Worm (Caenorhabditis elegans) whole organism, early embryonic: ENCODE data around the gene sup-12.
A peak's percentile ranks its signal among the peaks of the same experiment; 100 is the strongest.

ENCODE experiments used
- B0310.2 ChIP-seq: sonication (generic microtip); optimal IDR thresholded peaks from 2 replicates; lab custom pipeline; 2016; ENCODE audit warnings: mild to moderate bottlenecking, missing genetic modification characterization, missing compliant biosample characterization
- F13C5.2 ChIP-seq: sonication (generic microtip); optimal IDR thresholded peaks from 2 replicates; lab custom pipeline; 2017; ENCODE audit warnings: mild to moderate bottlenecking, missing genetic modification characterization, inconsistent platforms, missing compliant biosample characterization
- aly-1 ChIP-seq: sonication (generic microtip); optimal IDR thresholded peaks from 2 replicates; lab custom pipeline; 2016; ENCODE audit warnings: missing genetic modification characterization, missing compliant biosample characterization
- ama-1 ChIP-seq: fragments of 150-350 bp; optimal IDR thresholded peaks from 2 replicates; lab custom pipeline; 2014
- ceh-13 ChIP-seq: fragments of 200-800 bp; sonication (Bioruptor generic); optimal IDR thresholded peaks from 2 replicates; lab custom pipeline; 2018; ENCODE audit warnings: mild to moderate bottlenecking, missing genetic modification characterization, missing compliant biosample characterization
- ceh-36 ChIP-seq: sonication (generic microtip); optimal IDR thresholded peaks from 2 replicates; lab custom pipeline; 2016; ENCODE audit warnings: missing genetic modification characterization, inconsistent platforms, missing compliant biosample characterization
- ets-7 ChIP-seq: sonication (generic microtip); optimal IDR thresholded peaks from 2 replicates; lab custom pipeline; 2016; ENCODE audit warnings: missing genotype, missing genetic modification characterization, missing compliant biosample characterization
- flt-1 ChIP-seq: fragments of 200-800 bp; sonication (Bioruptor generic); IDR thresholded peaks from 2 replicates; pipeline ENCODE4 v1.3.6; 2022; ENCODE audit warnings: missing genetic modification characterization, missing compliant biosample characterization
- hmbx-1 ChIP-seq: sonication (generic microtip); optimal IDR thresholded peaks from 2 replicates; lab custom pipeline; 2016; ENCODE audit warnings: mild to moderate bottlenecking, missing genetic modification characterization, missing compliant biosample characterization
- hmg-4 ChIP-seq: fragments of 200-800 bp; sonication (Bioruptor generic); optimal IDR thresholded peaks from 2 replicates; lab custom pipeline; 2018; ENCODE audit warnings: mild to moderate bottlenecking, missing genetic modification characterization, missing compliant biosample characterization
- hnd-1 ChIP-seq: sonication (generic microtip); optimal IDR thresholded peaks from 2 replicates; lab custom pipeline; 2016; ENCODE audit warnings: missing genetic modification characterization, missing compliant biosample characterization
- pes-1 ChIP-seq: fragments of 200-800 bp; sonication (Bioruptor generic); IDR thresholded peaks from 2 replicates; pipeline ENCODE4 v1.3.6; 2022; ENCODE audit warnings: missing genetic modification reagents, missing genetic modification characterization, missing compliant biosample characterization
- scrt-1 ChIP-seq: fragments of 200-800 bp; sonication (Bioruptor generic); IDR thresholded peaks from 2 replicates; pipeline ENCODE4 v1.3.6; 2022; ENCODE audit warnings: missing genetic modification characterization, missing compliant biosample characterization
- sea-1 ChIP-seq: fragments of 200-800 bp; sonication (Bioruptor generic); conservative IDR thresholded peaks from 2 replicates; pipeline ENCODE4 v1.3.6; 2022; ENCODE audit warnings: missing genetic modification characterization, missing compliant biosample characterization
- tbx-11 ChIP-seq: fragments of 200-800 bp; sonication (Bioruptor generic); IDR thresholded peaks from 2 replicates; pipeline ENCODE4 v1.3.6; 2022; ENCODE audit warnings: missing genetic modification characterization, missing compliant biosample characterization
- tbx-37 ChIP-seq: fragments of 200-800 bp; sonication (Bioruptor generic); conservative IDR thresholded peaks from 2 replicates; pipeline ENCODE4 v1.3.6; 2022; ENCODE audit warnings: missing genetic modification reagents, missing genetic modification characterization, missing compliant biosample characterization
- tra-4 ChIP-seq: sonication (generic microtip); optimal IDR thresholded peaks from 2 replicates; lab custom pipeline; 2017; ENCODE audit warnings: missing genetic modification characterization, missing compliant biosample characterization

The sup-12 gene

ce11 chrX:3900715-3901114 is 3.7 kb upstream of the sup-12 start:
- TF ChIP-seq ceh-36 (no peak), pes-1 (GFP tag; lab: Robert Waterston, UW) (no peak; the same call in 1 of the 2 replicates), flt-1 (GFP tag; lab: Robert Waterston, UW) (no peak), aly-1 (tag; lab: Kevin White, UChicago) (no peak), tra-4 (tag; lab: Kevin White, UChicago) (no peak)

- TF ChIP-seq ceh-36 = no peak
- TF ChIP-seq tra-4 (tag; lab: Kevin White, UChicago) = no peak
- no peak for TF ChIP-seq tbx-37
- TF ChIP-seq tbx-11 = no peak
- TF ChIP-seq aly-1 (tag; lab: Kevin White, UChicago) = no peak
- no peak for TF ChIP-seq pes-1 (GFP tag; lab: Robert Waterston, UW)
- no peak for TF ChIP-seq scrt-1 (GFP tag; lab: Robert Waterston, UW)
- no peak for TF ChIP-seq hmbx-1 (tag; lab: Kevin White, UChicago)
- no peak for TF ChIP-seq flt-1 (GFP tag; lab: Robert Waterston, UW)
- no peak for TF ChIP-seq sea-1 (GFP tag; lab: Robert Waterston, UW)
- no peak for TF ChIP-seq B0310.2 (tag; lab: Kevin White, UChicago)
These were observed 3.0 kb upstream of the sup-12 start for ce11 chrX:3901389-3901788.

DNA sequence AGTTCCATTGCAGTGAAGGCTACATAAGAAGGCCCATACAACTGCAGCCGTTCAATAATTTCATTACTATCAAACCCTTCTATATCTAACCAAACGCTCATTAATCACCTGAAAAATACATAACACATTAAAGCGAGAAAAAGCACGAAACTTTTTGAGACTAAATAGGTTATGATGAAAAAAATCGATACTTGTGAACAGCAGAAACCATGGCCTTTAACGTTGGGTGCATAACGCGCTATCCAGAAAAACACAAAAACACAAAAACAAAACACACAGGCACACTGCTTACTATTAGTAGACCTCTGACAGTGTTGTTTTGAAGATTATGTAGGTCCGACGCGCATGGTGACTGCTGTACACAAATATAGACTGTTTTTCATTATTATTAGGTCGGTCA is 6.9 kb downstream of the sup-12 start, which contains the start of gene T22B2.5:
TSS of gene T22B2.5 (minus strand) at position 101 of the 400 bp plus-strand sequence.
- no peak for TF ChIP-seq tra-4 (tag; lab: Kevin White, UChicago)
- no peak for TF ChIP-seq tbx-37
- TF ChIP-seq ets-7 = no peak
- TF ChIP-seq hmbx-1 (tag; lab: Kevin White, UChicago) = no peak
- TF ChIP-seq ama-1 (lab: Kevin White, UChicago) = no peak
- no peak for TF ChIP-seq hnd-1 (tag; lab: Kevin White, UChicago)
- no peak for TF ChIP-seq pes-1 (GFP tag; lab: Robert Waterston, UW)
- no peak for TF ChIP-seq ceh-36
- no peak for TF ChIP-seq scrt-1 (GFP tag; lab: Robert Waterston, UW)
- no peak for TF ChIP-seq hmg-4
- no peak for TF ChIP-seq flt-1 (GFP tag; lab: Robert Waterston, UW)
- TF ChIP-seq ceh-13 (GFP tag; lab: Kevin White, UChicago) = no peak
- no peak for TF ChIP-seq F13C5.2
- TF ChIP-seq B0310.2 (tag; lab: Kevin White, UChicago) = no peak
- no peak for TF ChIP-seq aly-1 (tag; lab: Kevin White, UChicago)
- no peak for TF ChIP-seq sea-1 (GFP tag; lab: Robert Waterston, UW)
- TF ChIP-seq tbx-11 = no peak

DNA sequence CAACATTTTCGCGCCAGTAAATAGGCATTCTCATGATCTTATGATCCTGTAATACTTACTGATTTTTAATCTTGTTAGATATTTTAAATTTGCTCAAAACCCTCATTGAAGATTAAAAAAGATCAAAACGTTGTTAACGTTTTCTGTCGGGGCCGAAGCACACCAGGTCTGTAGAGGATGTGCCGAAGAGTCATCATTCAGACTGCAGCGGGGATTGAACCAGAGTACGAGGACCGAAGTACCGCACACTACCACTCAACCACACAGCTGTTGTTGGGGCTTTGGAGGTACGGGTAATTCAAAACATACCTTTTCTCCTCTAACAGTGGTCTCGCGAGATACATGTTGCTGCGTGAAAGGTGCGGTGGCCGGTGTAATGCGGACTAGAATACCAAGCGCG is 9.9 kb downstream of the sup-12 start:
- TF ChIP-seq tra-4 (tag; lab: Kevin White, UChicago) = peak; percentile 49
- peak; percentile 64 for TF ChIP-seq tbx-11
- peak; percentile 55 for TF ChIP-seq aly-1 (tag; lab: Kevin White, UChicago)
- TF ChIP-seq F13C5.2 = peak; percentile 42
- no peak for TF ChIP-seq ama-1 (lab: Kevin White, UChicago)
- peak; percentile 76 for TF ChIP-seq hmg-4
- TF ChIP-seq flt-1 (GFP tag; lab: Robert Waterston, UW) = peak; percentile 70
- TF ChIP-seq ceh-36 = peak; percentile 85
- TF ChIP-seq pes-1 (GFP tag; lab: Robert Waterston, UW) = peak; percentile 83
- TF ChIP-seq scrt-1 (GFP tag; lab: Robert Waterston, UW) = peak; percentile 82
- no peak for TF ChIP-seq ets-7
- TF ChIP-seq tbx-37 = peak; percentile 50; the same call in 1 of the 2 replicates
- TF ChIP-seq hmbx-1 (tag; lab: Kevin White, UChicago) = peak; percentile 33
- peak; percentile 75 for TF ChIP-seq B0310.2 (tag; lab: Kevin White, UChicago)
- peak; percentile 49 for TF ChIP-seq ceh-13 (GFP tag; lab: Kevin White, UChicago)
- peak; percentile 35 for TF ChIP-seq hnd-1 (tag; lab: Kevin White, UChicago)
- peak; percentile 77; the same call in 1 of the 2 replicates for TF ChIP-seq sea-1 (GFP tag; lab: Robert Waterston, UW)

DNA sequence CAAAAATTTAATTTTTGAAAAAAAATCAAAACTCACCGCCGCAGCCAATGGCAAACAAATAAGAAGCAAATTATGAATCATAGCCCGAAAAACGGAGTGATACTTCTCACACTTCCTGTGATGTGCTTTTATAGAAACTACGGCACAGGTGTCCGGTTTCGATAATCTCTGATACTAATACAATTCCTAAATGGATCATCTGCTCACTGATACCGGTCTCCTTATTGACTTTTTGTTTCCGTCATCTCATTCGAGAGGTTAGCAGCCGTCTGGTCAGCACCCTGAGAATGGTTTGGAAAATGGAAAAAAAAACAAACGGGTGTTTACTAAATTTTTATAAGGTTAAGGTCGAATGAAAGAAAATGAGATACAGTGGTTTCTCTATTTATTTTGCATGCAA is 11.4 kb downstream of the sup-12 start, which contains the start of gene idpp-9:
TSS of gene idpp-9 (minus strand) at position 101 of the 400 bp plus-strand sequence.
- no peak for TF ChIP-seq hnd-1 (tag; lab: Kevin White, UChicago)
- no peak for TF ChIP-seq B0310.2 (tag; lab: Kevin White, UChicago)
- TF ChIP-seq flt-1 (GFP tag; lab: Robert Waterston, UW) = no peak
- no peak for TF ChIP-seq tra-4 (tag; lab: Kevin White, UChicago)
- no peak for TF ChIP-seq ama-1 (lab: Kevin White, UChicago)
- no peak for TF ChIP-seq tbx-11
- no peak for TF ChIP-seq scrt-1 (GFP tag; lab: Robert Waterston, UW)
- no peak for TF ChIP-seq sea-1 (GFP tag; lab: Robert Waterston, UW)
- TF ChIP-seq tbx-37 = no peak
- no peak for TF ChIP-seq hmg-4
- TF ChIP-seq ceh-13 (GFP tag; lab: Kevin White, UChicago) = no peak
- TF ChIP-seq aly-1 (tag; lab: Kevin White, UChicago) = no peak
- no peak for TF ChIP-seq pes-1 (GFP tag; lab: Robert Waterston, UW)
- TF ChIP-seq F13C5.2 = no peak

ce11 chrX:3917013-3917412 is 12.6 kb downstream of the sup-12 start, which contains the start of gene T22B2.3:
TSS of gene T22B2.3 (plus strand) at chrX:3917313.
- TF ChIP-seq tbx-11 (no peak), pes-1 (GFP tag; lab: Robert Waterston, UW) (no peak), B0310.2 (tag; lab: Kevin White, UChicago) (no peak), ama-1 (lab: Kevin White, UChicago) (no peak), flt-1 (GFP tag; lab: Robert Waterston, UW) (no peak), tbx-37 (no peak), sea-1 (GFP tag; lab: Robert Waterston, UW) (no peak), ets-7 (no peak), ceh-36 (no peak)

DNA sequence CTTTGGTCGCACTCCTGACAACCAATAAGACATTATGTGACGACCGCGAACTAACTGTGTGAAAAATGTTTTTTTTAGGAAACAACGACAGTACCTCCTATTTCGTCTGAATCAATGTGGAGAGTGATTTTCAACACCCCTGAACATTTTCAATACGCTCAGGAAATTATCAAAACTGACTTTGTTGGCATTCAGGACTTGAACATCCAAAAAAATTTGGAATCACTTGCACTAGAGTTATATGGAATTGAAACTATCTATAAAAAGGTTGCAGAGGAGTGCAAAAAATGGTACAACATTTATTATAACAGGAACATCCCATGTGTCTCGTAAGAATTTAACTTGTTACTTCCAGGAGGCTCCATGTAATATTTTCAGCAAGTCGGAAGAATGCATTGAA is 13.8 kb downstream of the sup-12 start:
- TF ChIP-seq B0310.2 (tag; lab: Kevin White, UChicago) = no peak
- no peak for TF ChIP-seq hmg-4
- TF ChIP-seq ets-7 = no peak
- no peak for TF ChIP-seq scrt-1 (GFP tag; lab: Robert Waterston, UW)
- TF ChIP-seq tbx-37 = no peak
- TF ChIP-seq tbx-11 = no peak
- TF ChIP-seq ceh-36 = no peak
- TF ChIP-seq sea-1 (GFP tag; lab: Robert Waterston, UW) = no peak
- TF ChIP-seq hnd-1 (tag; lab: Kevin White, UChicago) = no peak
- no peak for TF ChIP-seq F13C5.2
- no peak for TF ChIP-seq flt-1 (GFP tag; lab: Robert Waterston, UW)
- no peak for TF ChIP-seq hmbx-1 (tag; lab: Kevin White, UChicago)
